Worm (Caenorhabditis elegans): ENCODE results near the gene Y75B8A.44.
"Not testable (repeated sequence)": the region's sequence is repeated elsewhere in the genome, so short reads cannot be mapped to it uniquely, and the experiment has no call there.

Y75B8A.44 gene

DNA sequence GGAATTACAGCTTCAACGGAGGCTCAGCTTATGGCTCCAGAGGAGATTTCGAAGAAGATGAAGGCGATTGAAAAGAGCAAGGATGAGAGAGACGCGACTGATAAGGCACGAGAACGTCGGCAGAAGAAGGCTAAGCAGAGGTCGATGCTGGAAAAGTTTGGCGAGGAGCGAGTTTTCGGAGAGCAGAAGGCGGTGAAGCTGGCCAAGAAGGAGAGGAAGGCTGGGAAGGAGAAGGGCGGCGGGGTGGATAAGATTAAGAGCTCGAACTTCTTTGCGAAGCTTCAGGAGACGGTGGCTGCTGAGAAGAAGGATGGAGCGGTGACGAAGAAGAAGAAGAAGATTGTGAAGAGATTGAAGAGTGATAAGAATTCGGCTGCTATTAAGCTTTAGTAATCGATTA lies 35.1 kb upstream of the Y75B8A.44 start:
- TF ChIP-seq tra-4 (tag; optimal IDR thresholded peaks at IDR 0.05), result no peak
- 0 out of 2 replicates have a peak, but pooled peaks have one; percentile 26 for TF ChIP-seq scrt-1 (GFP tag; IDR thresholded peaks at IDR 0.05)

DNA sequence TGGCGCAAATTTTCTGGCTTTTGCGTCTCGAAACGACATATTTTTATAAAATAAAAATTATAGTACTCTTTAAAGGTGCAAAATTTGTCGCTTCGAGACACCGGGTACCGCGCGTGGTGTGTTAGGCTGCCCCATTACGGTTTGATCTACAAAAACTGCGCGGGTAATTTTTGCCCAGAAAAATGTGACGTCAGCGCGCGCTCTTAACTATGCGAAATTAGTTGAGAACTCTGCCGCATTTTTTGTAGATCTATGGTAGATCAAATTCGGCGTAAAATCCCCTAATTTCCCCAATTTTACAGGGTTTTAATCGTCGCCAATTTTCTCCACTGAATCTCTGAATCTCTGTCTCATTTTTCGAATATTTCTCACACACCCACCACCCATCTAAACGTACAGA lies 33.8 kb upstream of the Y75B8A.44 start, which contains the start of gene Y75B8A.8:
TSS of gene Y75B8A.8 (plus strand) at position 301 of the 400 bp plus-strand sequence.
- TF ChIP-seq sea-1 (GFP tag; conservative IDR thresholded peaks at IDR 0.05), result no peak
- no peak for TF ChIP-seq scrt-1 (GFP tag; IDR thresholded peaks at IDR 0.05)
- TF ChIP-seq ama-1 (optimal IDR thresholded peaks at IDR 0.05), result no peak
- no peak for TF ChIP-seq tbx-11 (GFP tag; IDR thresholded peaks at IDR 0.05)
- TF ChIP-seq aly-1 (tag; optimal IDR thresholded peaks at IDR 0.05), result no peak

DNA sequence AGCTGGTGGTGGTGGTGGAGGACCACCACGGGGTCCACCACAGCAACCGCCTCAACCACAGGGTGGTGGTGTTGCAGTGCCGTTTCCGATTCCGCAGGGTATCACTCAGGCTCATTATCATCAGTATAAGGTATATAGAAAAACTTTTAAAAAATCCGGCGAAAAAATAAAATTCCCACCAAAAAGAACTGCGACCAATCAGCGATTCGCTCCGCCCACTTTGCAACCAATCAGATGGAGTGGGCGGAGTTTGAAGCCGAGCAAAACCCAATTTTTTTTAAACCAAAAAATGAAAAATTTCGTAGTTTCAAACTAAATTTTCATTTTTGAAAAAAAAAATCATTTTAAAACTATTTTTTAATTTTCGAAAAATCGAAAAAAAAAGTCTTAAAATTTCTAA lies 33.4 kb upstream of the Y75B8A.44 start:
- TF ChIP-seq B0310.2 (tag; optimal IDR thresholded peaks at IDR 0.05) (no peak), F13C5.2 (tag; optimal IDR thresholded peaks at IDR 0.05) (no peak), pes-1 (GFP tag; IDR thresholded peaks at IDR 0.05) (no peak), scrt-1 (GFP tag; IDR thresholded peaks at IDR 0.05) (no peak), ets-7 (tag; optimal IDR thresholded peaks at IDR 0.05) (no peak), ceh-13 (GFP tag; optimal IDR thresholded peaks at IDR 0.05) (no peak), aly-1 (tag; optimal IDR thresholded peaks at IDR 0.05) (no peak), sea-1 (GFP tag; conservative IDR thresholded peaks at IDR 0.05) (no peak), tra-4 (tag; optimal IDR thresholded peaks at IDR 0.05) (no peak), flt-1 (GFP tag; IDR thresholded peaks at IDR 0.05) (no peak), hmg-4 (GFP tag; optimal IDR thresholded peaks at IDR 0.05) (no peak), ceh-36 (tag; optimal IDR thresholded peaks at IDR 0.05) (no peak), tbx-11 (GFP tag; IDR thresholded peaks at IDR 0.05) (no peak), tbx-37 (GFP tag; conservative IDR thresholded peaks at IDR 0.05) (no peak), ama-1 (optimal IDR thresholded peaks at IDR 0.05) (no peak)

DNA sequence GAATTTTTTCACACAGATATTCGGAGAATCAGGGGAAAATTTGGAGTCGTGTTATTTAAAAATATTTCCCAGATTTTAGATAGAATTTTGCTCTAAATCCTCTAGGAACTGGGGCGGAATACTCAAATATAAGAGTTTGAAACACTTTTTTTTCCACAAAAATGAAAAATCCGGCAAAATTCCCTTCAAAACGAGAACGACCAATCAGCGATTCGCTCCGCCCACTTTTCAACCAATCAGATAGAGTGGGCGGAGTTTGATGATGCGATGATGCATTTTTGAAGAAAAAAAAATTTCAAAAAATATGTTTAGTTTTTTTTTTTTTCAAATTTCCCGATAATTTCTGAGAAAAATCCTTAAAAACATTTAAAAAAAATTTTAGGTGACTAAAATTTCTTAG lies 29.9 kb upstream of the Y75B8A.44 start:
- TF ChIP-seq ceh-13 (GFP tag; optimal IDR thresholded peaks at IDR 0.05), result no peak
- TF ChIP-seq B0310.2 (tag; optimal IDR thresholded peaks at IDR 0.05), result no peak
- no peak for TF ChIP-seq ets-7 (tag; optimal IDR thresholded peaks at IDR 0.05)
- no peak for TF ChIP-seq tbx-11 (GFP tag; IDR thresholded peaks at IDR 0.05)
- TF ChIP-seq sea-1 (GFP tag; conservative IDR thresholded peaks at IDR 0.05), result no peak
- TF ChIP-seq tra-4 (tag; optimal IDR thresholded peaks at IDR 0.05), result no peak
- no peak for TF ChIP-seq F13C5.2 (tag; optimal IDR thresholded peaks at IDR 0.05)
- no peak for TF ChIP-seq aly-1 (tag; optimal IDR thresholded peaks at IDR 0.05)
- TF ChIP-seq hmg-4 (GFP tag; optimal IDR thresholded peaks at IDR 0.05), result no peak
- no peak for TF ChIP-seq tbx-37 (GFP tag; conservative IDR thresholded peaks at IDR 0.05)
- no peak for TF ChIP-seq scrt-1 (GFP tag; IDR thresholded peaks at IDR 0.05)
- no peak for TF ChIP-seq hmbx-1 (tag; optimal IDR thresholded peaks at IDR 0.05)
- no peak for TF ChIP-seq ama-1 (optimal IDR thresholded peaks at IDR 0.05)
- TF ChIP-seq hnd-1 (tag; optimal IDR thresholded peaks at IDR 0.05), result no peak

DNA sequence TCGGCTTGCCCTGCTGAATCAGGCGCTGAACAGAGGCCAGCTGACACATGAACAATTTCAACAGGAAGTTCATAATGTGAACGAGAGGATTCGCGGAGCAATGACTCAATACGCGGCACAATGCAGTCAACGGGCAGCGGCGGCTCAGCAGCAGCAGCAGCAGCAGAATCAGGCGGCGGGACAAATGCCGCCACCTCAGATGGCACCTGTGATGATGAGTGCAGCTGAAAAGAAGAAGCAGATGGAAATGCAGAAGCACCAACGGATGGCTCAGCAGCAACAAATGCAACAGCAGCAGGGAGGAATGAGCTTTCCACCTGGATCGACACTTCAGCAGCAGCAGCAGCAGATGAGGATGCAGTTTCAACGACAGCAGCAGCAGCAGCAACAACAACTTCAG lies 29.0 kb upstream of the Y75B8A.44 start:
- no peak for TF ChIP-seq tbx-11 (GFP tag; IDR thresholded peaks at IDR 0.05)
- no peak for TF ChIP-seq scrt-1 (GFP tag; IDR thresholded peaks at IDR 0.05)
- no peak for TF ChIP-seq hmbx-1 (tag; optimal IDR thresholded peaks at IDR 0.05)
- no peak for TF ChIP-seq ceh-36 (tag; optimal IDR thresholded peaks at IDR 0.05)
- TF ChIP-seq sea-1 (GFP tag; conservative IDR thresholded peaks at IDR 0.05), result no peak
- TF ChIP-seq tra-4 (tag; optimal IDR thresholded peaks at IDR 0.05), result no peak
- TF ChIP-seq ets-7 (tag; optimal IDR thresholded peaks at IDR 0.05), result no peak
- no peak for TF ChIP-seq aly-1 (tag; optimal IDR thresholded peaks at IDR 0.05)
- no peak for TF ChIP-seq tbx-37 (GFP tag; conservative IDR thresholded peaks at IDR 0.05)
- no peak for TF ChIP-seq F13C5.2 (tag; optimal IDR thresholded peaks at IDR 0.05)
- TF ChIP-seq hmg-4 (GFP tag; optimal IDR thresholded peaks at IDR 0.05), result no peak
- no peak for TF ChIP-seq B0310.2 (tag; optimal IDR thresholded peaks at IDR 0.05)

DNA sequence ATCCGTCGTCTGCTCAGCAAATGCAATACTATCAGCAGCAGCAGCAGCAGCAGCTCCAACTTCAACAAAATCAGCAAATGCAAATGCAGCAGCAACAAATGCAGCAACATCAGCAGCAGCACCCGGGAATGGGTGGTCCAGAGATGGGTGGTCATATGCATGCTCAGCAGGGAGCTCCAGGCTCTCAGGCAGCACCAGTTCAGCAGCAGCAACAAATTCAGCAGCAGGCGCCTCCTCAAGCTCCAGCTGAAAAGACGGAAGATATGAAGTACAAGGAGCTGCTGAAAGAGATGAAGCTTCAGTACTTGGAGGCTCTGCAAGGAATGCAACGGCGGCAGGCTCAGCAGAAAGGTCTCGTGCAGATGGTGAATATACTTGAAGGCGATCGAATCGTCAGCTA lies 27.3 kb upstream of the Y75B8A.44 start:
- TF ChIP-seq flt-1 (GFP tag; IDR thresholded peaks at IDR 0.05) (no peak), hmg-4 (GFP tag; optimal IDR thresholded peaks at IDR 0.05) (no peak), tbx-11 (GFP tag; IDR thresholded peaks at IDR 0.05) (no peak), ceh-36 (tag; optimal IDR thresholded peaks at IDR 0.05) (no peak), sea-1 (GFP tag; conservative IDR thresholded peaks at IDR 0.05) (no peak), ets-7 (tag; optimal IDR thresholded peaks at IDR 0.05) (no peak), aly-1 (tag; optimal IDR thresholded peaks at IDR 0.05) (no peak), pes-1 (GFP tag; IDR thresholded peaks at IDR 0.05) (no peak), hnd-1 (tag; optimal IDR thresholded peaks at IDR 0.05) (no peak), tbx-37 (GFP tag; conservative IDR thresholded peaks at IDR 0.05) (no peak), ceh-13 (GFP tag; optimal IDR thresholded peaks at IDR 0.05) (no peak), scrt-1 (GFP tag; IDR thresholded peaks at IDR 0.05) (no peak), F13C5.2 (tag; optimal IDR thresholded peaks at IDR 0.05) (no peak), hmbx-1 (tag; optimal IDR thresholded peaks at IDR 0.05) (no peak), tra-4 (tag; optimal IDR thresholded peaks at IDR 0.05) (no peak)

DNA sequence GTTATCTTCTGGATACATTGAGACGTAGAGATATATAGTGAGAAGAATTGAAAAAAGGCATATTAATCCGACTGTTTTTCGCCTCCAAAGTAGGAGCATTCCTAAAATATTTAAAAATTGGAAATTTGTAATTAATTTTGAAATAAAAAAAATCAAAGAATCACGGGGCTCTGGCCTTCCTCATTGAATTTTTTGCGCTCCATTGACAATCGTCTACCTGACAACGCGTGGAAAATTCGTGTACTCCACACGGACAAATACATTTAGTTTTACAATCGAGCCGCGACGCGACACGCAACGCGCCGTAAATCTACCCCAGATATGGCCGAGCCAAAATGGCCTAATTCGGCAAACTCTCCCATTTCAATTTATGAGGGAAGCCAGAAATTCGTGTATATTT lies 17.1 kb upstream of the Y75B8A.44 start, which contains the start of gene gly-11:
TSS of gene gly-11 (minus strand) at position 101 of the 400 bp plus-strand sequence.
- TF ChIP-seq ceh-36 (tag; optimal IDR thresholded peaks at IDR 0.05); tbx-11 (GFP tag; IDR thresholded peaks at IDR 0.05); ets-7 (tag; optimal IDR thresholded peaks at IDR 0.05): not testable (repeated sequence)

DNA sequence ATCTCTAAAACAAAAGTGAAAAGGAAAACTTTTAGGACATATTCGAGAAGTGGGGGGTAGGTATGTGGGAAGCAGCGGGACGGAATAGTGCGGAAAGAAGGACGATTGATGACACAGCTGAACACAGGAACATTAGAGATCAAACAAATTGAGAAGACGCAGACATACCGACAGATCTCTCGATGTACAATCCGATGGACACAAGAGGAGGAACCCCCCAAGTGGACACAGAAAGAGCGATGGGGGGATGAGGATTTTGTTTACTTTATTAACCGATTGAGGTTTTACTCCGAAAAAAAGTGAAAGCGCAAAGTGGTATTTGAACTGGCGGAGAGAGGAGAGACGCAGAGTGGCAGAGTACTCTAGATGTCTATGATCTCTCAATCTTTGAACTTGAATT lies 16.2 kb upstream of the Y75B8A.44 start:
- TF ChIP-seq F13C5.2 (tag; optimal IDR thresholded peaks at IDR 0.05) (peak; percentile 6), ama-1 (optimal IDR thresholded peaks at IDR 0.05) (no peak)

DNA sequence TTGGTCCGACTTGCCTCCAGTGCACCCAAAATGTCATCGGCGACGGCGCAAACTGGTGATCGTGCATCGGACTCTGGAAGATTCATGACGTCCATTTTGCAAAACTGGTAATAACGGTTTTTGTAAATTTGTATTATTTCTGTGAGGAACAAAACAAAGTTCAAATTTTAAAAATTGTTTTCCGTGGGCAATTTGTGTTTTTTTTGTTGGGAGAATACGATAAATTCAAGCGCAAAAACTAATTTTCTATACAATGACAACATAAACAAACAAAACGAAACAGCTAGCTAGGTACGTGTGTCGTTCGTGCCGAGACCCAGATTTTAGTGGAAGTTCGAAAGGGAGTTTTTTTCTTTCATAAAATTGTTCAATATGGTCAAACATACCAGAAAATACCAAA lies 11.4 kb upstream of the Y75B8A.44 start, which contains the start of gene Y75B8A.10:
TSS of gene Y75B8A.10 (minus strand) at position 101 of the 400 bp plus-strand sequence.
- TF ChIP-seq ets-7 (tag; optimal IDR thresholded peaks at IDR 0.05) (no peak), scrt-1 (GFP tag; IDR thresholded peaks at IDR 0.05) (no peak), hnd-1 (tag; optimal IDR thresholded peaks at IDR 0.05) (no peak), hmbx-1 (tag; optimal IDR thresholded peaks at IDR 0.05) (no peak), hmg-4 (GFP tag; optimal IDR thresholded peaks at IDR 0.05) (no peak), ceh-36 (tag; optimal IDR thresholded peaks at IDR 0.05) (no peak), ceh-13 (GFP tag; optimal IDR thresholded peaks at IDR 0.05) (no peak), tbx-37 (GFP tag; conservative IDR thresholded peaks at IDR 0.05) (no peak), sea-1 (GFP tag; conservative IDR thresholded peaks at IDR 0.05) (no peak), B0310.2 (tag; optimal IDR thresholded peaks at IDR 0.05) (no peak), ama-1 (optimal IDR thresholded peaks at IDR 0.05) (no peak)

Measured in whole organism, early embryonic.